Fruit fly (Drosophila melanogaster) whole organism, pupa: Measurements from ENCODE around the gene Brd.

ENCODE experiments used
- CG10348 ChIP-seq: fragments of 200-800 bp; sonication (Bioruptor generic); IDR thresholded peaks from 2 replicates; pipeline ENCODE4 v1.3.6; 2022; ENCODE audit warnings: missing biosample characterization, missing genetic modification characterization
- CG12605 ChIP-seq: fragments of 200-800 bp; sonication (Bioruptor generic); IDR thresholded peaks from 2 replicates; pipeline ENCODE4 v1.3.6; 2022; ENCODE audit warnings: missing biosample characterization, missing genetic modification characterization
- CG13204 ChIP-seq: fragments of 200-800 bp; sonication (Bioruptor generic); optimal IDR thresholded peaks from 2 replicates; lab custom pipeline; 2018; ENCODE audit warnings: missing biosample characterization, mild to moderate bottlenecking, missing genetic modification characterization, moderate library complexity
- CG14655 ChIP-seq: fragments of 200-800 bp; sonication (Bioruptor generic); optimal IDR thresholded peaks from 3 replicates; lab custom pipeline; 2017; ENCODE audit warnings: mild to moderate bottlenecking, missing biosample characterization, missing genetic modification reagents, missing genetic modification characterization
- CG15710 ChIP-seq: fragments of 200-800 bp; sonication (Bioruptor generic); optimal IDR thresholded peaks from 2 replicates; lab custom pipeline; 2018; ENCODE audit warnings: missing biosample characterization, mild to moderate bottlenecking, missing genetic modification characterization, moderate library complexity
- CG17806 ChIP-seq: fragments of 200-800 bp; sonication (Bioruptor generic); optimal IDR thresholded peaks from 2 replicates; lab custom pipeline; 2018; ENCODE audit warnings: missing biosample characterization, mild to moderate bottlenecking, missing genetic modification characterization, moderate library complexity
- CG32121 ChIP-seq: fragments of 200-800 bp; sonication (Bioruptor generic); IDR thresholded peaks from 2 replicates; pipeline ENCODE4 v1.3.6; 2022; ENCODE audit warnings: missing biosample characterization, missing genetic modification characterization
- CG34367 ChIP-seq: fragments of 200-800 bp; sonication (Bioruptor generic); optimal IDR thresholded peaks from 2 replicates; lab custom pipeline; 2018; ENCODE audit warnings: missing biosample characterization, mild to moderate bottlenecking, missing genetic modification characterization
- CG4496 ChIP-seq: fragments of 200-800 bp; sonication (Bioruptor generic); IDR thresholded peaks from 3 replicates; pipeline ENCODE4 v1.3.6; 2022; ENCODE audit warnings: missing biosample characterization, missing genetic modification characterization
- CG8159 ChIP-seq: fragments of 200-800 bp; sonication (Bioruptor generic); optimal IDR thresholded peaks from 3 replicates; lab custom pipeline; 2018; ENCODE audit warnings: missing biosample characterization, mild to moderate bottlenecking, missing genetic modification characterization, moderate library complexity
- CG8301 ChIP-seq: fragments of 200-800 bp; sonication (Bioruptor generic); optimal IDR thresholded peaks from 2 replicates; lab custom pipeline; 2018; ENCODE audit warnings: missing biosample characterization, mild to moderate bottlenecking, missing genetic modification characterization
- CG9948 ChIP-seq: fragments of 200-800 bp; sonication (Bioruptor generic); optimal IDR thresholded peaks from 2 replicates; lab custom pipeline; 2018; ENCODE audit warnings: missing biosample characterization, mild to moderate bottlenecking, missing genetic modification characterization, moderate library complexity
- D1 ChIP-seq: fragments of 200-800 bp; sonication (Bioruptor generic); optimal IDR thresholded peaks from 2 replicates; lab custom pipeline; 2018; ENCODE audit warnings: missing biosample characterization, mild to moderate bottlenecking, missing genetic modification characterization, moderate library complexity
- EcR ChIP-seq: fragments of 200-800 bp; sonication (Bioruptor generic); optimal IDR thresholded peaks from 3 replicates; lab custom pipeline; 2019; ENCODE audit warnings: missing biosample characterization, missing genetic modification characterization, mild to moderate bottlenecking, moderate library complexity, missing genetic modification reagents
- Ets98B ChIP-seq: fragments of 200-800 bp; sonication (Bioruptor generic); IDR thresholded peaks from 2 replicates; pipeline ENCODE4 v1.3.6; 2022; ENCODE audit warnings: missing biosample characterization, missing genetic modification characterization
- Pif1A ChIP-seq: fragments of 200-800 bp; sonication (Bioruptor generic); optimal IDR thresholded peaks from 3 replicates; lab custom pipeline; 2016; ENCODE audit warnings: missing biosample characterization, missing genetic modification characterization
- Pif1B ChIP-seq: fragments of 200-800 bp; sonication (Bioruptor generic); optimal IDR thresholded peaks from 3 replicates; lab custom pipeline; 2016; ENCODE audit warnings: missing biosample characterization, missing genetic modification characterization
- Snoo ChIP-seq: fragments of 200-800 bp; sonication (Bioruptor generic); optimal IDR thresholded peaks from 3 replicates; lab custom pipeline; 2017; ENCODE audit warnings: missing biosample characterization, mild to moderate bottlenecking, missing genetic modification characterization, inconsistent platforms
- fd96Ca ChIP-seq: fragments of 200-800 bp; sonication (Bioruptor generic); IDR thresholded peaks from 3 replicates; pipeline ENCODE4 v1.3.6; 2022; ENCODE audit warnings: missing biosample characterization, missing genetic modification characterization
- gl ChIP-seq: fragments of 200-800 bp; sonication (Bioruptor generic); optimal IDR thresholded peaks from 2 replicates; lab custom pipeline; 2018; ENCODE audit warnings: missing biosample characterization, mild to moderate bottlenecking, missing genetic modification characterization
- rn ChIP-seq: fragments of 200-800 bp; sonication (Bioruptor generic); IDR thresholded peaks from 2 replicates; pipeline ENCODE4 v1.3.6; 2022; ENCODE audit warnings: missing biosample characterization, missing genetic modification characterization

Brd gene

dm6 chr3L:15013957-15014692 is 41.7 kb downstream of the Brd start, which contains the start of gene Reck:
Reck (minus strand) TSS chr3L:15014062.
- TF ChIP-seq CG4496 (GFP tag; lab: Robert Waterston, UW) (peak; percentile 95), D1 (peak; percentile 97), Snoo (tag; lab: Kevin White, UChicago) (peak; percentile 79), rn (GFP tag; lab: Robert Waterston, UW) (peak; percentile 75), CG10348 (GFP tag; lab: Robert Waterston, UW) (no peak), Ets98B (GFP tag; lab: Robert Waterston, UW) (peak; percentile 96), EcR (GFP tag; lab: Kevin White, UChicago) (peak; percentile 59), fd96Ca (peak; percentile 74), CG15710 (peak; percentile 83), CG32121 (GFP tag; lab: Robert Waterston, UW) (peak; percentile 91), CG9948 (tag; lab: Kevin White, UChicago) (peak; percentile 86), CG12605 (GFP tag; lab: Robert Waterston, UW) (peak; percentile 96), CG8301 (peak; percentile 87), CG17806 (tag; lab: Kevin White, UChicago) (peak; percentile 94), gl (peak; percentile 75), CG8159 (peak; percentile 87), CG13204 (GFP tag; lab: Kevin White, UChicago) (peak; percentile 54), Pif1A (GFP tag; lab: Kevin White, UChicago) (peak; percentile 90), CG14655 (GFP tag; lab: Kevin White, UChicago) (peak; percentile 91), Pif1B (peak; percentile 91), CG34367 (peak; percentile 86)

dm6 chr3L:15021008-15021407 is 48.5 kb downstream of the Brd start:
- TF ChIP-seq CG8301 (no peak), fd96Ca (no peak), rn (GFP tag; lab: Robert Waterston, UW) (no peak), CG15710 (no peak)
- TF ChIP-seq, all 21 proteins: peak for 0
